Worm (Caenorhabditis elegans) whole organism, young adult: ENCODE results near the gene F07F6.8.

Source experiments
- B0019.2 ChIP-seq: fragments of 200-800 bp; sonication (Bioruptor generic); conservative IDR thresholded peaks from 2 replicates; pipeline ENCODE4 v1.3.6; 2022; ENCODE audit warnings: missing genetic modification reagents, missing genetic modification characterization, missing compliant biosample characterization
- B0261.1 ChIP-seq: sonication (generic microtip); optimal IDR thresholded peaks from 2 replicates; lab custom pipeline; 2016; ENCODE audit warnings: mild to moderate bottlenecking, missing genetic modification characterization, moderate library complexity, missing compliant biosample characterization
- B0336.3 ChIP-seq: fragments of 200-800 bp; sonication (Bioruptor generic); IDR thresholded peaks from 2 replicates; pipeline ENCODE4 v1.3.6; 2022; ENCODE audit warnings: missing genetic modification characterization, missing compliant biosample characterization
- F22D6.2 ChIP-seq: sonication (generic microtip); optimal IDR thresholded peaks from 2 replicates; lab custom pipeline; 2016; ENCODE audit warnings: mild to moderate bottlenecking, missing genetic modification characterization, missing compliant biosample characterization
- F23B12.7 ChIP-seq: sonication (generic microtip); optimal IDR thresholded peaks from 2 replicates; lab custom pipeline; 2017; ENCODE audit warnings: missing genetic modification characterization, mild to moderate bottlenecking, missing compliant biosample characterization, antibody characterized with exemption, moderate library complexity; ENCODE audit not compliant: insufficient read depth
- F57A8.1 ChIP-seq: fragments of 200-800 bp; sonication (Bioruptor generic); optimal IDR thresholded peaks from 2 replicates; lab custom pipeline; 2018; ENCODE audit warnings: mild to moderate bottlenecking, missing genetic modification characterization, moderate library complexity, missing compliant biosample characterization
- F57C9.4 ChIP-seq: sonication (generic microtip); optimal IDR thresholded peaks from 2 replicates; lab custom pipeline; 2017; ENCODE audit warnings: mild to moderate bottlenecking, missing genetic modification characterization, missing compliant biosample characterization
- Y53F4B.3 ChIP-seq: fragments of 200-800 bp; sonication (Bioruptor generic); IDR thresholded peaks from 2 replicates; pipeline ENCODE4 v1.3.6; 2022; ENCODE audit warnings: missing genetic modification reagents, missing genetic modification characterization, missing compliant biosample characterization
- Y53G8AR.9 ChIP-seq: fragments of 200-800 bp; sonication (Bioruptor generic); conservative IDR thresholded peaks from 2 replicates; pipeline ENCODE4 v1.3.6; 2022; ENCODE audit warnings: missing genetic modification reagents, missing genetic modification characterization, missing compliant biosample characterization
- Y79H2A.3 ChIP-seq: fragments of 200-800 bp; sonication (Bioruptor generic); conservative IDR thresholded peaks from 2 replicates; pipeline ENCODE4 v1.3.6; 2022; ENCODE audit warnings: missing genetic modification reagents, missing genetic modification characterization, missing compliant biosample characterization
- Y95B8A.8 ChIP-seq: fragments of 200-800 bp; sonication (Bioruptor generic); IDR thresholded peaks from 2 replicates; pipeline ENCODE4 v1.3.6; 2022; ENCODE audit warnings: missing genetic modification reagents, missing genetic modification characterization, missing compliant biosample characterization
- akir-1 ChIP-seq: fragments of 200-800 bp; sonication (Bioruptor generic); optimal IDR thresholded peaks from 2 replicates; lab custom pipeline; 2018; ENCODE audit warnings: mild to moderate bottlenecking, missing genetic modification characterization, moderate library complexity, missing compliant biosample characterization
- attf-6 ChIP-seq: fragments of 200-800 bp; sonication (Bioruptor generic); IDR thresholded peaks from 2 replicates; pipeline ENCODE4 v1.3.6; 2022; ENCODE audit warnings: missing genetic modification reagents, missing genetic modification characterization, missing compliant biosample characterization
- bed-1 ChIP-seq: fragments of 200-800 bp; sonication (Bioruptor generic); IDR thresholded peaks from 2 replicates; pipeline ENCODE4 v1.3.6; 2022; ENCODE audit warnings: missing genetic modification reagents, missing genetic modification characterization, missing compliant biosample characterization
- ceh-91 ChIP-seq: fragments of 200-800 bp; sonication (Bioruptor generic); IDR thresholded peaks from 2 replicates; pipeline ENCODE4 v1.3.6; 2022; ENCODE audit warnings: missing genetic modification reagents, missing genetic modification characterization, missing compliant biosample characterization
- chd-7 ChIP-seq: sonication (generic microtip); optimal IDR thresholded peaks from 2 replicates; lab custom pipeline; 2016; ENCODE audit warnings: mild to moderate bottlenecking, missing genetic modification characterization, moderate library complexity, missing compliant biosample characterization
- efl-1 ChIP-seq: fragments of 150-350 bp; optimal IDR thresholded peaks from 2 replicates; lab custom pipeline; 2014; ENCODE audit warnings: missing biosample characterization, missing genetic modification reagents, missing genetic modification characterization
- ekl-4 ChIP-seq: fragments of 200-800 bp; sonication (Bioruptor generic); IDR thresholded peaks from 2 replicates; pipeline ENCODE4 v1.3.6; 2022; ENCODE audit warnings: missing genetic modification reagents, missing genetic modification characterization, missing compliant biosample characterization
- ets-4 ChIP-seq: fragments of 200-800 bp; sonication (Bioruptor generic); optimal IDR thresholded peaks from 2 replicates; lab custom pipeline; 2018; ENCODE audit warnings: mild to moderate bottlenecking, missing genetic modification characterization, missing compliant biosample characterization
- him-1 ChIP-seq: sonication (generic microtip); optimal IDR thresholded peaks from 2 replicates; lab custom pipeline; 2016; ENCODE audit warnings: missing genotype, missing genetic modification reagents, missing genetic modification characterization, missing compliant biosample characterization
- hlh-12 ChIP-seq: sonication (generic microtip); optimal IDR thresholded peaks from 2 replicates; lab custom pipeline; 2016; ENCODE audit warnings: missing genetic modification characterization, missing compliant biosample characterization
- hrde-1 ChIP-seq: sonication (generic microtip); optimal IDR thresholded peaks from 2 replicates; lab custom pipeline; 2016; ENCODE audit warnings: missing genetic modification characterization, mild to moderate bottlenecking, missing compliant biosample characterization, moderate library complexity, missing genotype, missing genetic modification reagents, borderline replicate concordance
- hsf-1 ChIP-seq: fragments of 200-800 bp; sonication (Bioruptor generic); IDR thresholded peaks from 2 replicates; pipeline ENCODE4 v1.3.6; 2022; ENCODE audit warnings: missing genetic modification reagents, missing genetic modification characterization, missing compliant biosample characterization
- let-607 ChIP-seq, 2 experiments: fragments of 200-800 bp in 1 of 2; sonication (Bioruptor generic) in 1 of 2; sonication (generic microtip) in 1 of 2; optimal IDR thresholded peaks; 2 replicates each; lab custom pipeline; 2016 to 2018; ENCODE audit warnings: mild to moderate bottlenecking in 2 of 2, missing compliant biosample characterization in 2 of 2, missing genetic modification characterization in 2 of 2, moderate library complexity in 2 of 2, missing genotype in 1 of 2
- madf-3 ChIP-seq: fragments of 200-800 bp; sonication (Bioruptor generic); IDR thresholded peaks from 2 replicates; pipeline ENCODE4 v1.3.6; 2022; ENCODE audit warnings: missing genetic modification reagents, missing genetic modification characterization, missing compliant biosample characterization
- mes-4 ChIP-seq: sonication (generic microtip); optimal IDR thresholded peaks from 2 replicates; lab custom pipeline; 2016; ENCODE audit warnings: missing genotype, missing genetic modification characterization, missing compliant biosample characterization
- mxl-1 ChIP-seq: sonication (generic microtip); optimal IDR thresholded peaks from 2 replicates; lab custom pipeline; 2016; ENCODE audit warnings: missing genetic modification characterization, missing compliant biosample characterization
- nfya-1 ChIP-seq: sonication (generic microtip); optimal IDR thresholded peaks from 2 replicates; lab custom pipeline; 2017; ENCODE audit warnings: antibody characterized with exemption, missing compliant biosample characterization, missing genetic modification characterization, borderline replicate concordance; ENCODE audit not compliant: insufficient read depth
- nfyb-1 ChIP-seq: fragments of 200-800 bp; sonication (Bioruptor generic); IDR thresholded peaks from 2 replicates; pipeline ENCODE4 v1.3.6; 2022; ENCODE audit warnings: missing genetic modification reagents, missing genetic modification characterization, missing compliant biosample characterization
- nhr-120 ChIP-seq: fragments of 200-800 bp; sonication (Bioruptor generic); IDR thresholded peaks from 2 replicates; pipeline ENCODE4 v1.3.6; 2022; ENCODE audit warnings: missing genetic modification characterization, missing compliant biosample characterization
- rec-8 ChIP-seq, 2 experiments: sonication (generic microtip); optimal IDR thresholded peaks; 2 replicates each; lab custom pipeline; 2016; ENCODE audit warnings: mild to moderate bottlenecking in 2 of 2, missing genetic modification characterization in 2 of 2, missing genetic modification reagents in 2 of 2, missing genotype in 2 of 2, missing biosample characterization in 1 of 2, missing compliant biosample characterization in 1 of 2, moderate library complexity in 1 of 2
- rpc-1 ChIP-seq, 2 experiments: fragments of 150-350 bp in 1 of 2; sonication (generic microtip) in 1 of 2; optimal IDR thresholded peaks; 2 replicates each; lab custom pipeline; 2014 to 2018; ENCODE audit warnings: missing biosample characterization in 1 of 2, missing genetic modification characterization in 1 of 2, missing genetic modification reagents in 1 of 2, missing genotype in 1 of 2
- sdz-38 ChIP-seq: sonication (generic microtip); optimal IDR thresholded peaks from 2 replicates; lab custom pipeline; 2016; ENCODE audit warnings: missing genotype, missing genetic modification characterization, missing compliant biosample characterization
- snpc-1.3 ChIP-seq: sonication (generic microtip); optimal IDR thresholded peaks from 2 replicates; lab custom pipeline; 2017; ENCODE audit warnings: missing genetic modification characterization, mild to moderate bottlenecking, missing compliant biosample characterization, antibody characterized with exemption, moderate library complexity, missing genotype, missing genetic modification reagents; ENCODE audit not compliant: insufficient read depth
- tbp1 ChIP-seq: fragments of 200-800 bp; sonication (Bioruptor generic); optimal IDR thresholded peaks from 2 replicates; lab custom pipeline; 2018; ENCODE audit warnings: mild to moderate bottlenecking, missing genetic modification characterization, missing compliant biosample characterization
- zim-3 ChIP-seq: sonication (generic microtip); optimal IDR thresholded peaks from 2 replicates; lab custom pipeline; 2017; ENCODE audit warnings: mild to moderate bottlenecking, missing genetic modification characterization, moderate library complexity, missing compliant biosample characterization
- ztf-18 ChIP-seq: sonication (generic microtip); optimal IDR thresholded peaks from 2 replicates; lab custom pipeline; 2016; ENCODE audit warnings: missing genotype, mild to moderate bottlenecking, missing genetic modification characterization, missing compliant biosample characterization
- ztf-25 ChIP-seq: fragments of 200-800 bp; sonication (Bioruptor generic); IDR thresholded peaks from 2 replicates; pipeline ENCODE4 v1.3.6; 2022; ENCODE audit warnings: missing genetic modification reagents, missing genetic modification characterization, missing compliant biosample characterization
- ztf-26 ChIP-seq: sonication (generic microtip); optimal IDR thresholded peaks from 2 replicates; lab custom pipeline; 2017; ENCODE audit warnings: missing genetic modification characterization, missing compliant biosample characterization
- ztf-3 ChIP-seq: fragments of 200-800 bp; sonication (Bioruptor generic); optimal IDR thresholded peaks from 2 replicates; lab custom pipeline; 2018; ENCODE audit warnings: mild to moderate bottlenecking, missing genetic modification characterization, missing compliant biosample characterization

F07F6.8 gene

ce11 chrII:5388786-5389421 is 36.6 kb downstream of the F07F6.8 start, which contains the start of gene rsp-4:
Gene rsp-4 (minus strand): TSS chrII:5388836.
- 0 out of 2 replicates have a peak, but pooled peaks have one; percentile 36 for TF ChIP-seq nfyb-1
- no peak for TF ChIP-seq nfya-1
- TF ChIP-seq mxl-1 (tag; lab: Kevin White, UChicago) = no peak
- no peak for TF ChIP-seq ekl-4 (GFP tag; lab: Robert Waterston, UW)

ce11 chrII:5387217-5387616 is 38.3 kb downstream of the F07F6.8 start, which contains the start of gene ccpp-6:
Gene ccpp-6 (minus strand): TSS chrII:5387317.
- 0 out of 2 replicates have a peak, but pooled peaks have one; percentile 42 for TF ChIP-seq madf-3
- no peak for TF ChIP-seq B0261.1 (tag; lab: Kevin White, UChicago)
- no peak for TF ChIP-seq F23B12.7 (tag; lab: Kevin White, UChicago)
- peak; percentile 36; the same call in 1 of the 2 replicates for TF ChIP-seq Y95B8A.8 (GFP tag; lab: Robert Waterston, UW)
- 0 out of 2 replicates have a peak, but pooled peaks have one; percentile 11 for TF ChIP-seq Y53G8AR.9
- peak; percentile 40; the same call in 1 of the 2 replicates for TF ChIP-seq B0336.3 (GFP tag; lab: Robert Waterston, UW)
- TF ChIP-seq hsf-1 (GFP tag; lab: Robert Waterston, UW) = 0 out of 2 replicates have a peak, but pooled peaks have one; percentile 22
- peak; percentile 23 for TF ChIP-seq him-1 (tag; lab: Kevin White, UChicago)
- TF ChIP-seq ztf-25 (GFP tag; lab: Robert Waterston, UW) = no peak
- no peak for TF ChIP-seq F57A8.1
- TF ChIP-seq, all 124 proteins: peak for 6

- TF ChIP-seq sdz-38 (tag; lab: Kevin White, UChicago) (no peak), hrde-1 (tag; lab: Kevin White, UChicago) (peak; percentile 53), nfyb-1 (0 out of 2 replicates have a peak, but pooled peaks have one; percentile 8)
Measured at ce11 chrII:5384282-5384681, 41.3 kb downstream of the F07F6.8 start.

ce11 chrII:5379614-5380077 is 45.9 kb downstream of the F07F6.8 start, which contains the start of gene pkc-3:
Gene pkc-3 (plus strand): TSS chrII:5380027.
- no peak for TF ChIP-seq zim-3
- peak; percentile 54 for TF ChIP-seq ets-4
- TF ChIP-seq nhr-120 (GFP tag; lab: Robert Waterston, UW) = no peak
- TF ChIP-seq ceh-91 (GFP tag; lab: Robert Waterston, UW) = no peak
- TF ChIP-seq chd-7 (tag; lab: Kevin White, UChicago) = peak; percentile 82
- TF ChIP-seq rpc-1 (optimal IDR thresholded peaks at IDR 0.05; lab: Kevin White, UChicago) = no peak
- no peak for TF ChIP-seq rpc-1 (tag; optimal IDR thresholded peaks at IDR 0.05; lab: Kevin White, UChicago)
- TF ChIP-seq akir-1 (GFP tag; lab: Kevin White, UChicago) = no peak
- TF ChIP-seq Y79H2A.3 = 0 out of 2 replicates have a peak, but pooled peaks have one; percentile 33
- no peak for TF ChIP-seq ztf-3
- TF ChIP-seq sdz-38 (tag; lab: Kevin White, UChicago) = no peak
- peak; percentile 72 for TF ChIP-seq nfyb-1
- peak; percentile 51 for TF ChIP-seq ztf-26 (tag; lab: Kevin White, UChicago)
- peak; percentile 75 for TF ChIP-seq hsf-1 (GFP tag; lab: Robert Waterston, UW)
- TF ChIP-seq B0019.2 (GFP tag; lab: Robert Waterston, UW) = no peak
- TF ChIP-seq bed-1 (GFP tag; lab: Robert Waterston, UW) = no peak
- TF ChIP-seq efl-1 (GFP tag; lab: Kevin White, UChicago) = peak; percentile 63
- TF ChIP-seq tbp1 (GFP tag; lab: Kevin White, UChicago) = peak; percentile 60
- TF ChIP-seq F22D6.2 (tag; lab: Kevin White, UChicago) = peak; percentile 37
- peak; percentile 45; the same call in 1 of the 2 replicates for TF ChIP-seq attf-6
- no peak for TF ChIP-seq F57C9.4 (tag; lab: Kevin White, UChicago)
- TF ChIP-seq hlh-12 (tag; lab: Kevin White, UChicago) = no peak
- TF ChIP-seq mes-4 (tag; lab: Kevin White, UChicago) = no peak
- peak; percentile 50 to 78 for TF ChIP-seq let-607 (tag; optimal IDR thresholded peaks at IDR 0.05; lab: Kevin White, UChicago)
- peak; percentile 83 for TF ChIP-seq ztf-18 (tag; lab: Kevin White, UChicago)
- no peak for TF ChIP-seq rec-8 (tag; optimal IDR thresholded peaks at IDR 0.05; lab: Kevin White, UChicago)
- TF ChIP-seq snpc-1.3 = peak; percentile 30
- TF ChIP-seq Y53F4B.3 = no peak
